Worm (Caenorhabditis elegans) whole organism, young adult: ENCODE data around the gene ZK354.9.

Source experiments
- B0035.1 ChIP-seq: sonication (generic microtip); optimal IDR thresholded peaks from 2 replicates; lab custom pipeline; 2016; ENCODE audit warnings: missing genetic modification characterization, mild to moderate bottlenecking, missing compliant biosample characterization, missing genotype, missing genetic modification reagents
- B0261.1 ChIP-seq: sonication (generic microtip); optimal IDR thresholded peaks from 2 replicates; lab custom pipeline; 2016; ENCODE audit warnings: mild to moderate bottlenecking, missing genetic modification characterization, moderate library complexity, missing compliant biosample characterization
- D2030.7 ChIP-seq: fragments of 200-800 bp; sonication (Bioruptor generic); IDR thresholded peaks from 2 replicates; pipeline ENCODE4 v1.3.6; 2022; ENCODE audit warnings: missing genetic modification reagents, missing genetic modification characterization, missing compliant biosample characterization
- F39B2.1 ChIP-seq: fragments of 200-800 bp; sonication (Bioruptor generic); IDR thresholded peaks from 2 replicates; pipeline ENCODE4 v1.3.6; 2022; ENCODE audit warnings: missing genetic modification reagents, missing genetic modification characterization, missing compliant biosample characterization
- F55B11.4 ChIP-seq: sonication (generic microtip); optimal IDR thresholded peaks from 2 replicates; lab custom pipeline; 2016; ENCODE audit warnings: missing compliant biosample characterization, missing genetic modification characterization, borderline replicate concordance; ENCODE audit not compliant: insufficient read depth
- F57C9.4 ChIP-seq: sonication (generic microtip); optimal IDR thresholded peaks from 2 replicates; lab custom pipeline; 2017; ENCODE audit warnings: mild to moderate bottlenecking, missing genetic modification characterization, missing compliant biosample characterization
- K11D2.4 ChIP-seq: fragments of 200-800 bp; sonication (Bioruptor generic); IDR thresholded peaks from 2 replicates; pipeline ENCODE4 v1.3.6; 2022; ENCODE audit warnings: missing genetic modification reagents, missing genetic modification characterization, missing compliant biosample characterization
- akir-1 ChIP-seq: fragments of 200-800 bp; sonication (Bioruptor generic); optimal IDR thresholded peaks from 2 replicates; lab custom pipeline; 2018; ENCODE audit warnings: mild to moderate bottlenecking, missing genetic modification characterization, moderate library complexity, missing compliant biosample characterization
- aptf-3 ChIP-seq: fragments of 200-800 bp; sonication (Bioruptor generic); IDR thresholded peaks from 2 replicates; pipeline ENCODE4 v1.3.6; 2022; ENCODE audit warnings: missing genetic modification characterization, missing compliant biosample characterization
- athp-1 ChIP-seq: sonication (generic microtip); optimal IDR thresholded peaks from 2 replicates; lab custom pipeline; 2017; ENCODE audit warnings: mild to moderate bottlenecking, missing genetic modification characterization, missing compliant biosample characterization
- attf-3 ChIP-seq: fragments of 200-800 bp; sonication (Bioruptor generic); conservative IDR thresholded peaks from 2 replicates; pipeline ENCODE4 v1.3.6; 2022; ENCODE audit warnings: missing genetic modification reagents, missing genetic modification characterization, missing compliant biosample characterization
- bed-1 ChIP-seq: fragments of 200-800 bp; sonication (Bioruptor generic); IDR thresholded peaks from 2 replicates; pipeline ENCODE4 v1.3.6; 2022; ENCODE audit warnings: missing genetic modification reagents, missing genetic modification characterization, missing compliant biosample characterization
- ceh-100 ChIP-seq: fragments of 200-800 bp; sonication (Bioruptor generic); IDR thresholded peaks from 2 replicates; pipeline ENCODE4 v1.3.6; 2022; ENCODE audit warnings: missing genetic modification reagents, missing genetic modification characterization, missing compliant biosample characterization
- ceh-27 ChIP-seq: fragments of 200-800 bp; sonication (Bioruptor generic); optimal IDR thresholded peaks from 2 replicates; lab custom pipeline; 2018; ENCODE audit warnings: mild to moderate bottlenecking, missing genetic modification characterization, moderate library complexity, missing compliant biosample characterization
- ceh-58 ChIP-seq: fragments of 200-800 bp; sonication (Bioruptor generic); IDR thresholded peaks from 2 replicates; pipeline ENCODE4 v1.3.6; 2022; ENCODE audit warnings: missing genetic modification characterization, missing compliant biosample characterization
- ceh-79 ChIP-seq: sonication (generic microtip); optimal IDR thresholded peaks from 2 replicates; lab custom pipeline; 2017; ENCODE audit warnings: mild to moderate bottlenecking, missing genetic modification characterization, missing compliant biosample characterization
- ceh-91 ChIP-seq: fragments of 200-800 bp; sonication (Bioruptor generic); IDR thresholded peaks from 2 replicates; pipeline ENCODE4 v1.3.6; 2022; ENCODE audit warnings: missing genetic modification reagents, missing genetic modification characterization, missing compliant biosample characterization
- die-1 ChIP-seq: sonication (generic microtip); optimal IDR thresholded peaks from 2 replicates; lab custom pipeline; 2016; ENCODE audit warnings: missing genotype, mild to moderate bottlenecking, missing genetic modification characterization, missing compliant biosample characterization
- dpff-1 ChIP-seq: sonication (generic microtip); optimal IDR thresholded peaks from 2 replicates; lab custom pipeline; 2017; ENCODE audit warnings: mild to moderate bottlenecking, missing genetic modification characterization, missing compliant biosample characterization
- efl-1 ChIP-seq: fragments of 150-350 bp; optimal IDR thresholded peaks from 2 replicates; lab custom pipeline; 2014; ENCODE audit warnings: missing biosample characterization, missing genetic modification reagents, missing genetic modification characterization
- egl-44 ChIP-seq: fragments of 200-800 bp; sonication (Bioruptor generic); IDR thresholded peaks from 2 replicates; pipeline ENCODE4 v1.3.6; 2022; ENCODE audit warnings: missing genetic modification reagents, missing genetic modification characterization, missing compliant biosample characterization
- ets-4 ChIP-seq: fragments of 200-800 bp; sonication (Bioruptor generic); optimal IDR thresholded peaks from 2 replicates; lab custom pipeline; 2018; ENCODE audit warnings: mild to moderate bottlenecking, missing genetic modification characterization, missing compliant biosample characterization
- hmg-1.2 ChIP-seq: fragments of 200-800 bp; sonication (Bioruptor generic); IDR thresholded peaks from 2 replicates; pipeline ENCODE4 v1.3.6; 2022; ENCODE audit warnings: missing genetic modification reagents, missing genetic modification characterization, missing compliant biosample characterization
- hrde-1 ChIP-seq: sonication (generic microtip); optimal IDR thresholded peaks from 2 replicates; lab custom pipeline; 2016; ENCODE audit warnings: missing genetic modification characterization, mild to moderate bottlenecking, missing compliant biosample characterization, moderate library complexity, missing genotype, missing genetic modification reagents, borderline replicate concordance
- let-526 ChIP-seq: fragments of 200-800 bp; sonication (Bioruptor generic); IDR thresholded peaks from 2 replicates; pipeline ENCODE4 v1.3.6; 2022; ENCODE audit warnings: missing genetic modification reagents, missing genetic modification characterization, missing compliant biosample characterization
- let-607 ChIP-seq, 2 experiments: fragments of 200-800 bp in 1 of 2; sonication (Bioruptor generic) in 1 of 2; sonication (generic microtip) in 1 of 2; optimal IDR thresholded peaks; 2 replicates each; lab custom pipeline; 2016 to 2018; ENCODE audit warnings: mild to moderate bottlenecking in 2 of 2, missing compliant biosample characterization in 2 of 2, missing genetic modification characterization in 2 of 2, moderate library complexity in 2 of 2, missing genotype in 1 of 2
- lin-26 ChIP-seq: fragments of 200-800 bp; sonication (Bioruptor generic); IDR thresholded peaks from 2 replicates; pipeline ENCODE4 v1.3.6; 2022; ENCODE audit warnings: missing genetic modification reagents, missing genetic modification characterization, missing compliant biosample characterization
- madf-3 ChIP-seq: fragments of 200-800 bp; sonication (Bioruptor generic); IDR thresholded peaks from 2 replicates; pipeline ENCODE4 v1.3.6; 2022; ENCODE audit warnings: missing genetic modification reagents, missing genetic modification characterization, missing compliant biosample characterization
- madf-6 ChIP-seq: fragments of 200-800 bp; sonication (Bioruptor generic); IDR thresholded peaks from 2 replicates; pipeline ENCODE4 v1.3.6; 2022; ENCODE audit warnings: missing genetic modification reagents, missing genetic modification characterization, missing compliant biosample characterization
- mes-4 ChIP-seq: sonication (generic microtip); optimal IDR thresholded peaks from 2 replicates; lab custom pipeline; 2016; ENCODE audit warnings: missing genotype, missing genetic modification characterization, missing compliant biosample characterization
- nfya-1 ChIP-seq: sonication (generic microtip); optimal IDR thresholded peaks from 2 replicates; lab custom pipeline; 2017; ENCODE audit warnings: antibody characterized with exemption, missing compliant biosample characterization, missing genetic modification characterization, borderline replicate concordance; ENCODE audit not compliant: insufficient read depth
- nhr-120 ChIP-seq: fragments of 200-800 bp; sonication (Bioruptor generic); IDR thresholded peaks from 2 replicates; pipeline ENCODE4 v1.3.6; 2022; ENCODE audit warnings: missing genetic modification characterization, missing compliant biosample characterization
- nhr-179 ChIP-seq: sonication (generic microtip); optimal IDR thresholded peaks from 2 replicates; lab custom pipeline; 2016; ENCODE audit warnings: mild to moderate bottlenecking, missing genetic modification characterization, missing compliant biosample characterization
- nhr-27 ChIP-seq: fragments of 200-800 bp; sonication (Bioruptor generic); optimal IDR thresholded peaks from 2 replicates; lab custom pipeline; 2018; ENCODE audit warnings: mild to moderate bottlenecking, missing genetic modification characterization, moderate library complexity, missing compliant biosample characterization
- nhr-80 ChIP-seq: sonication (generic microtip); optimal IDR thresholded peaks from 2 replicates; lab custom pipeline; 2016; ENCODE audit warnings: missing genetic modification characterization, missing compliant biosample characterization
- nhr-90 ChIP-seq: sonication (generic microtip); optimal IDR thresholded peaks from 2 replicates; lab custom pipeline; 2016; ENCODE audit warnings: missing genotype, mild to moderate bottlenecking, missing genetic modification characterization, missing compliant biosample characterization
- pha-4 ChIP-seq: fragments of 150-350 bp; sonication (generic microtip); optimal IDR thresholded peaks from 2 replicates; lab custom pipeline; 2014; ENCODE audit warnings: missing biosample characterization, missing genetic modification reagents, missing genetic modification characterization
- rcor-1 ChIP-seq: fragments of 200-800 bp; sonication (Bioruptor generic); IDR thresholded peaks from 2 replicates; pipeline ENCODE4 v1.3.6; 2022; ENCODE audit warnings: missing genetic modification reagents, missing genetic modification characterization, missing compliant biosample characterization
- rec-8 ChIP-seq, 2 experiments: sonication (generic microtip); optimal IDR thresholded peaks; 2 replicates each; lab custom pipeline; 2016; ENCODE audit warnings: mild to moderate bottlenecking in 2 of 2, missing genetic modification characterization in 2 of 2, missing genetic modification reagents in 2 of 2, missing genotype in 2 of 2, missing biosample characterization in 1 of 2, missing compliant biosample characterization in 1 of 2, moderate library complexity in 1 of 2
- repo-1 ChIP-seq: sonication (generic microtip); optimal IDR thresholded peaks from 2 replicates; lab custom pipeline; 2017; ENCODE audit warnings: mild to moderate bottlenecking, missing genetic modification characterization, missing compliant biosample characterization
- sea-2 ChIP-seq: fragments of 200-800 bp; sonication (Bioruptor generic); IDR thresholded peaks from 2 replicates; pipeline ENCODE4 v1.3.6; 2022; ENCODE audit warnings: missing genetic modification characterization, missing compliant biosample characterization
- snpc-3.4 ChIP-seq: sonication (generic microtip); optimal IDR thresholded peaks from 2 replicates; lab custom pipeline; 2017; ENCODE audit warnings: missing genetic modification characterization, mild to moderate bottlenecking, missing compliant biosample characterization, antibody characterized with exemption, moderate library complexity, missing genotype, missing genetic modification reagents
- snpc-4 ChIP-seq, 5 experiments: fragments of 150-350 bp in 1 of 5; sonication (generic microtip) in 4 of 5; optimal IDR thresholded peaks; 2 replicates each; lab custom pipeline; 2014 to 2018; ENCODE audit warnings: missing genetic modification characterization in 5 of 5, missing biosample characterization in 3 of 5, antibody characterized with exemption in 2 of 5, mild to moderate bottlenecking in 2 of 5, missing compliant biosample characterization in 2 of 5, missing genotype in 2 of 5, moderate library complexity in 2 of 5, missing genetic modification reagents in 1 of 5
- tbx-9 ChIP-seq: sonication (generic microtip); optimal IDR thresholded peaks from 2 replicates; lab custom pipeline; 2016; ENCODE audit warnings: borderline replicate concordance, missing genetic modification characterization, inconsistent platforms, missing compliant biosample characterization
- unc-130 ChIP-seq: sonication (generic microtip); optimal IDR thresholded peaks from 2 replicates; lab custom pipeline; 2016; ENCODE audit warnings: missing genetic modification reagents, missing genetic modification characterization, missing compliant biosample characterization
- zim-3 ChIP-seq: sonication (generic microtip); optimal IDR thresholded peaks from 2 replicates; lab custom pipeline; 2017; ENCODE audit warnings: mild to moderate bottlenecking, missing genetic modification characterization, moderate library complexity, missing compliant biosample characterization
- ztf-18 ChIP-seq: sonication (generic microtip); optimal IDR thresholded peaks from 2 replicates; lab custom pipeline; 2016; ENCODE audit warnings: missing genotype, mild to moderate bottlenecking, missing genetic modification characterization, missing compliant biosample characterization
- ztf-22 ChIP-seq: fragments of 200-800 bp; sonication (Bioruptor generic); optimal IDR thresholded peaks from 2 replicates; lab custom pipeline; 2018; ENCODE audit warnings: mild to moderate bottlenecking, missing genetic modification characterization, moderate library complexity, missing compliant biosample characterization
- ztf-26 ChIP-seq: sonication (generic microtip); optimal IDR thresholded peaks from 2 replicates; lab custom pipeline; 2017; ENCODE audit warnings: missing genetic modification characterization, missing compliant biosample characterization

ZK354.9 gene

ce11 chrIV:5317106-5317505 lies 9.2 kb upstream of the ZK354.9 start:
- TF ChIP-seq die-1 (tag; lab: Kevin White, UChicago) (no peak), let-526 (GFP tag; lab: Robert Waterston, UW) (no peak), nhr-80 (tag; lab: Kevin White, UChicago) (no peak), madf-3 (GFP tag; lab: Robert Waterston, UW) (no peak), athp-1 (tag; lab: Kevin White, UChicago) (no peak), B0035.1 (tag; lab: Kevin White, UChicago) (no peak), efl-1 (GFP tag; lab: Kevin White, UChicago) (no peak), F55B11.4 (no peak), tbx-9 (no peak), ceh-100 (peak; percentile 62), hmg-1.2 (peak; percentile 88), ceh-27 (GFP tag; lab: Kevin White, UChicago) (no peak), dpff-1 (tag; lab: Kevin White, UChicago) (no peak), madf-6 (GFP tag; lab: Robert Waterston, UW) (no peak), bed-1 (GFP tag; lab: Robert Waterston, UW) (no peak), F39B2.1 (GFP tag; lab: Robert Waterston, UW) (no peak), rcor-1 (GFP tag; lab: Robert Waterston, UW) (peak; percentile 82), ztf-26 (tag; lab: Kevin White, UChicago) (no peak), nfya-1 (tag; lab: Kevin White, UChicago) (no peak), pha-4 (no peak), egl-44 (no peak), akir-1 (GFP tag; lab: Kevin White, UChicago) (no peak), mes-4 (tag; lab: Kevin White, UChicago) (no peak), hrde-1 (tag; lab: Kevin White, UChicago) (no peak), nhr-90 (tag; lab: Kevin White, UChicago) (no peak), repo-1 (tag; lab: Kevin White, UChicago) (no peak), snpc-3.4 (tag; lab: Kevin White, UChicago) (peak; percentile 75), K11D2.4 (no peak), rec-8 (tag; optimal IDR thresholded peaks at IDR 0.05; lab: Kevin White, UChicago) (no peak), zim-3 (tag; lab: Kevin White, UChicago) (no peak), lin-26 (GFP tag; lab: Robert Waterston, UW) (no peak), let-607 (tag; optimal IDR thresholded peaks at IDR 0.05; lab: Kevin White, UChicago) (no peak), ceh-58 (GFP tag; lab: Robert Waterston, UW) (no peak), nhr-27 (tag; lab: Kevin White, UChicago) (no peak), nhr-120 (GFP tag; lab: Robert Waterston, UW) (no peak), ceh-79 (tag; lab: Kevin White, UChicago) (no peak), D2030.7 (GFP tag; lab: Robert Waterston, UW) (peak; percentile 94), ceh-91 (GFP tag; lab: Robert Waterston, UW) (no peak), snpc-4 (GFP tag; optimal IDR thresholded peaks at IDR 0.05; lab: Kevin White, UChicago) (peak; percentile 94), snpc-4 (tag; optimal IDR thresholded peaks at IDR 0.05; lab: Kevin White, UChicago) (peak; percentile 93 to 99 (median 98)), attf-3 (GFP tag; lab: Robert Waterston, UW) (no peak), sea-2 (GFP tag; lab: Robert Waterston, UW) (no peak), ztf-18 (tag; lab: Kevin White, UChicago) (no peak), nhr-179 (tag; lab: Kevin White, UChicago) (no peak), ets-4 (GFP tag; lab: Kevin White, UChicago) (no peak), unc-130 (GFP tag; lab: Kevin White, UChicago) (no peak), ztf-22 (GFP tag; lab: Kevin White, UChicago) (no peak), B0261.1 (tag; lab: Kevin White, UChicago) (peak; percentile 4), F57C9.4 (tag; lab: Kevin White, UChicago) (no peak), aptf-3 (no peak)
